Fruit fly (Drosophila melanogaster) whole organism, embryonic: ENCODE measurements around the gene CG33483.

ENCODE experiments used
- Atf6 ChIP-seq: fragments of 200-800 bp; sonication (Bioruptor generic); IDR thresholded peaks from 2 replicates; pipeline ENCODE4 v1.3.6; 2022; ENCODE audit warnings: missing biosample characterization, missing genetic modification characterization
- CG10147 ChIP-seq: fragments of 200-800 bp; sonication (Bioruptor generic); optimal IDR thresholded peaks from 2 replicates; lab custom pipeline; 2019; ENCODE audit warnings: missing biosample characterization, mild to moderate bottlenecking, missing genetic modification characterization, moderate library complexity
- CG10267 ChIP-seq: fragments of 200-800 bp; sonication (Bioruptor generic); optimal IDR thresholded peaks from 2 replicates; lab custom pipeline; 2018; ENCODE audit warnings: missing biosample characterization, mild to moderate bottlenecking, missing genetic modification characterization, moderate library complexity
- CG11398 ChIP-seq: fragments of 200-800 bp; sonication (Bioruptor generic); optimal IDR thresholded peaks from 2 replicates; lab custom pipeline; 2016; ENCODE audit warnings: missing biosample characterization, missing genetic modification characterization
- CG11560 ChIP-seq: fragments of 200-800 bp; sonication (Bioruptor generic); IDR thresholded peaks from 3 replicates; pipeline ENCODE4 v1.3.6; 2022; ENCODE audit warnings: missing biosample characterization, missing genetic modification characterization
- CG11695 ChIP-seq: fragments of 200-800 bp; sonication (Bioruptor generic); IDR thresholded peaks from 3 replicates; pipeline ENCODE4 v1.3.6; 2022; ENCODE audit warnings: missing biosample characterization, missing genetic modification characterization
- CG12299 ChIP-seq: fragments of 200-800 bp; sonication (Bioruptor generic); optimal IDR thresholded peaks from 2 replicates; lab custom pipeline; 2018; ENCODE audit warnings: missing biosample characterization, mild to moderate bottlenecking, missing genetic modification characterization
- CG13287 ChIP-seq: fragments of 200-800 bp; sonication (Bioruptor generic); IDR thresholded peaks from 2 replicates; pipeline ENCODE4 v1.3.6; 2022; ENCODE audit warnings: missing biosample characterization, missing genetic modification characterization; ENCODE audit not compliant: partially characterized antibody
- CG13624 ChIP-seq: fragments of 200-800 bp; sonication (Bioruptor generic); optimal IDR thresholded peaks from 2 replicates; lab custom pipeline; 2016; ENCODE audit warnings: missing biosample characterization, missing genetic modification characterization
- CG13894 ChIP-seq: fragments of 200-800 bp; sonication (Bioruptor generic); optimal IDR thresholded peaks from 3 replicates; lab custom pipeline; 2018; ENCODE audit warnings: missing biosample characterization, mild to moderate bottlenecking, missing genetic modification characterization, moderate library complexity
- CG17385 ChIP-seq: fragments of 200-800 bp; sonication (Bioruptor generic); optimal IDR thresholded peaks from 3 replicates; lab custom pipeline; 2018; ENCODE audit warnings: missing biosample characterization, mild to moderate bottlenecking, missing genetic modification characterization
- CG18262 ChIP-seq: fragments of 200-800 bp; optimal IDR thresholded peaks from 3 replicates; lab custom pipeline; 2019; ENCODE audit warnings: missing biosample characterization, mild to moderate bottlenecking, missing genetic modification characterization, moderate library complexity
- CG33557 ChIP-seq: fragments of 200-800 bp; sonication (Bioruptor generic); optimal IDR thresholded peaks from 2 replicates; lab custom pipeline; 2019; ENCODE audit warnings: missing biosample characterization, mild to moderate bottlenecking, missing genetic modification characterization, moderate library complexity
- CG6254 ChIP-seq: fragments of 200-800 bp; sonication (Bioruptor generic); optimal IDR thresholded peaks from 3 replicates; lab custom pipeline; 2017; ENCODE audit warnings: mild to moderate bottlenecking, missing biosample characterization, missing genetic modification reagents, missing genetic modification characterization
- CG7839 ChIP-seq: fragments of 200-800 bp; sonication (Bioruptor generic); optimal IDR thresholded peaks from 3 replicates; lab custom pipeline; 2018; ENCODE audit warnings: missing biosample characterization, mild to moderate bottlenecking, missing genetic modification characterization, moderate library complexity
- CG7963 ChIP-seq: fragments of 200-800 bp; sonication (Bioruptor generic); IDR thresholded peaks from 3 replicates; pipeline ENCODE4 v1.3.6; 2022; ENCODE audit warnings: missing biosample characterization, missing genetic modification characterization; ENCODE audit not compliant: partially characterized antibody
- CG9797 ChIP-seq: fragments of 200-800 bp; sonication (Bioruptor generic); optimal IDR thresholded peaks from 3 replicates; lab custom pipeline; 2018; ENCODE audit warnings: missing biosample characterization, mild to moderate bottlenecking, missing genetic modification characterization
- CG9817 ChIP-seq: fragments of 200-800 bp; sonication (Bioruptor generic); optimal IDR thresholded peaks from 2 replicates; lab custom pipeline; 2018; ENCODE audit warnings: missing biosample characterization, mild to moderate bottlenecking, missing genetic modification characterization, moderate library complexity
- CTCF ChIP-seq: fragments of 200-800 bp; sonication (Bioruptor generic); optimal IDR thresholded peaks from 2 replicates; lab custom pipeline; 2017; ENCODE audit warnings: missing biosample characterization, mild to moderate bottlenecking, missing genetic modification characterization, moderate library complexity
- CoRest ChIP-seq: fragments of 200-800 bp; sonication (Bioruptor generic); optimal IDR thresholded peaks from 3 replicates; lab custom pipeline; 2018; ENCODE audit warnings: missing biosample characterization, mild to moderate bottlenecking, missing genetic modification characterization, moderate library complexity
- Dek ChIP-seq: fragments of 200-800 bp; sonication (Bioruptor generic); optimal IDR thresholded peaks from 3 replicates; lab custom pipeline; 2019; ENCODE audit warnings: missing biosample characterization, mild to moderate bottlenecking, missing genetic modification characterization, moderate library complexity
- Doc3 ChIP-seq: fragments of 200-800 bp; sonication (Bioruptor generic); IDR thresholded peaks from 3 replicates; pipeline ENCODE4 v1.3.6; 2022; ENCODE audit warnings: missing biosample characterization, missing genetic modification characterization; ENCODE audit not compliant: partially characterized antibody
- Hmr ChIP-seq: fragments of 200-800 bp; sonication (Bioruptor generic); optimal IDR thresholded peaks from 3 replicates; lab custom pipeline; 2017; ENCODE audit warnings: mild to moderate bottlenecking, missing biosample characterization, missing genetic modification reagents, missing genetic modification characterization
- Hsf ChIP-seq: fragments of 200-800 bp; sonication (Bioruptor generic); optimal IDR thresholded peaks from 3 replicates; lab custom pipeline; 2016; ENCODE audit warnings: missing biosample characterization, missing genetic modification characterization
- Med ChIP-seq: fragments of 200-800 bp; sonication (Bioruptor generic); peaks from one replicate; lab custom pipeline; 2016; ENCODE audit warnings: missing biosample characterization, missing genetic modification characterization, mild to moderate bottlenecking, inconsistent platforms, moderate library complexity
- NC2α ChIP-seq: fragments of 200-800 bp; sonication (Bioruptor generic); optimal IDR thresholded peaks from 2 replicates; lab custom pipeline; 2016; ENCODE audit warnings: missing biosample characterization, missing genetic modification characterization
- Optix ChIP-seq: fragments of 200-800 bp; sonication (Bioruptor generic); IDR thresholded peaks from 3 replicates; pipeline ENCODE4 v1.3.6; 2022; ENCODE audit warnings: missing biosample characterization, missing genetic modification characterization
- Ravus ChIP-seq: fragments of 200-800 bp; sonication (Bioruptor generic); IDR thresholded peaks from 2 replicates; pipeline ENCODE4 v1.3.6; 2022; ENCODE audit warnings: missing biosample characterization, missing genetic modification characterization
- Scr ChIP-seq: fragments of 200-800 bp; sonication (Bioruptor generic); IDR thresholded peaks from 2 replicates; pipeline ENCODE4 v1.3.6; 2022; ENCODE audit warnings: missing biosample characterization, missing genetic modification characterization; ENCODE audit not compliant: partially characterized antibody
- Sin3A ChIP-seq: fragments of >200 bp; optimal IDR thresholded peaks from 2 replicates; lab custom pipeline; 2018
- Sox100B ChIP-seq: fragments of 200-800 bp; sonication (Bioruptor generic); optimal IDR thresholded peaks from 3 replicates; lab custom pipeline; 2018; ENCODE audit warnings: missing biosample characterization, mild to moderate bottlenecking, missing genetic modification characterization
- Sry-δ ChIP-seq: fragments of 200-800 bp; sonication (Bioruptor generic); optimal IDR thresholded peaks from 2 replicates; lab custom pipeline; 2016; ENCODE audit warnings: missing biosample characterization, missing genetic modification characterization
- Xbp1 ChIP-seq: fragments of 200-800 bp; sonication (Bioruptor generic); optimal IDR thresholded peaks from 3 replicates; lab custom pipeline; 2016; ENCODE audit warnings: missing biosample characterization, mild to moderate bottlenecking, missing genetic modification characterization
- Xrp1 ChIP-seq: fragments of 200-800 bp; sonication (Bioruptor generic); IDR thresholded peaks from 2 replicates; pipeline ENCODE4 v1.3.6; 2022; ENCODE audit warnings: missing biosample characterization, missing genetic modification characterization
- ash1 ChIP-seq: fragments of 200-800 bp; sonication (Bioruptor generic); optimal IDR thresholded peaks from 2 replicates; lab custom pipeline; 2018; ENCODE audit warnings: missing biosample characterization, mild to moderate bottlenecking, missing genetic modification characterization
- caup ChIP-seq: fragments of 200-800 bp; sonication (Bioruptor generic); optimal IDR thresholded peaks from 3 replicates; lab custom pipeline; 2017; ENCODE audit warnings: missing biosample characterization, mild to moderate bottlenecking, missing genetic modification characterization, moderate library complexity; ENCODE audit not compliant: severe bottlenecking
- fd64A ChIP-seq: fragments of 200-800 bp; sonication (Bioruptor generic); optimal IDR thresholded peaks from 3 replicates; lab custom pipeline; 2018; ENCODE audit warnings: missing biosample characterization, mild to moderate bottlenecking, missing genetic modification characterization
- gfzf ChIP-seq: fragments of 200-800 bp; sonication (Bioruptor generic); optimal IDR thresholded peaks from 2 replicates; lab custom pipeline; 2016; ENCODE audit warnings: missing biosample characterization, mild to moderate bottlenecking, missing genetic modification characterization, moderate library complexity
- ham ChIP-seq: fragments of 200-800 bp; sonication (Bioruptor generic); IDR thresholded peaks from 2 replicates; pipeline ENCODE4 v1.3.6; 2022; ENCODE audit warnings: missing biosample characterization, missing genetic modification characterization
- hb ChIP-seq: fragments of 200-800 bp; sonication (Bioruptor generic); IDR thresholded peaks from 3 replicates; pipeline ENCODE4 v1.3.6; 2022; ENCODE audit warnings: missing biosample characterization, missing genetic modification characterization; ENCODE audit not compliant: partially characterized antibody
- insv ChIP-seq, 2 experiments: fragments of 200-800 bp; sonication (Bioruptor generic); optimal IDR thresholded peaks; 3 replicates each; lab custom pipeline; 2016 to 2018; ENCODE audit warnings: missing biosample characterization in 2 of 2, missing genetic modification characterization in 2 of 2
- lab ChIP-seq: fragments of 200-800 bp; sonication (Bioruptor generic); optimal IDR thresholded peaks from 3 replicates; lab custom pipeline; 2017; ENCODE audit warnings: missing biosample characterization, missing genetic modification characterization, mild to moderate bottlenecking, moderate library complexity, missing genetic modification reagents
- lmd ChIP-seq: fragments of 200-800 bp; sonication (Bioruptor generic); IDR thresholded peaks from 2 replicates; pipeline ENCODE4 v1.3.6; 2022; ENCODE audit warnings: missing biosample characterization, missing genetic modification characterization
- mam ChIP-seq: fragments of 200-800 bp; sonication (Bioruptor generic); optimal IDR thresholded peaks from 3 replicates; lab custom pipeline; 2016; ENCODE audit warnings: missing biosample characterization, missing genetic modification characterization
- row ChIP-seq: fragments of 200-800 bp; sonication (Bioruptor generic); IDR thresholded peaks from 3 replicates; pipeline ENCODE4 v1.3.6; 2022; ENCODE audit warnings: missing biosample characterization, missing genetic modification characterization
- stwl ChIP-seq: fragments of 200-800 bp; sonication (Bioruptor generic); optimal IDR thresholded peaks from 3 replicates; lab custom pipeline; 2018; ENCODE audit warnings: missing biosample characterization, mild to moderate bottlenecking, missing genetic modification characterization, moderate library complexity
- sug ChIP-seq: fragments of 200-800 bp; optimal IDR thresholded peaks from 2 replicates; lab custom pipeline; 2019; ENCODE audit warnings: missing biosample characterization, mild to moderate bottlenecking, missing genetic modification characterization, moderate library complexity
- tna ChIP-seq: fragments of 200-800 bp; sonication (Bioruptor generic); IDR thresholded peaks from 2 replicates; pipeline ENCODE4 v1.3.6; 2022; ENCODE audit warnings: missing biosample characterization, missing genetic modification characterization; ENCODE audit not compliant: partially characterized antibody
- ttk ChIP-seq: fragments of 200-800 bp; sonication (Bioruptor generic); IDR thresholded peaks from 2 replicates; pipeline ENCODE4 v2.1.2; 2022; ENCODE audit warnings: missing biosample characterization, missing genetic modification characterization

CG33483 gene

DNA sequence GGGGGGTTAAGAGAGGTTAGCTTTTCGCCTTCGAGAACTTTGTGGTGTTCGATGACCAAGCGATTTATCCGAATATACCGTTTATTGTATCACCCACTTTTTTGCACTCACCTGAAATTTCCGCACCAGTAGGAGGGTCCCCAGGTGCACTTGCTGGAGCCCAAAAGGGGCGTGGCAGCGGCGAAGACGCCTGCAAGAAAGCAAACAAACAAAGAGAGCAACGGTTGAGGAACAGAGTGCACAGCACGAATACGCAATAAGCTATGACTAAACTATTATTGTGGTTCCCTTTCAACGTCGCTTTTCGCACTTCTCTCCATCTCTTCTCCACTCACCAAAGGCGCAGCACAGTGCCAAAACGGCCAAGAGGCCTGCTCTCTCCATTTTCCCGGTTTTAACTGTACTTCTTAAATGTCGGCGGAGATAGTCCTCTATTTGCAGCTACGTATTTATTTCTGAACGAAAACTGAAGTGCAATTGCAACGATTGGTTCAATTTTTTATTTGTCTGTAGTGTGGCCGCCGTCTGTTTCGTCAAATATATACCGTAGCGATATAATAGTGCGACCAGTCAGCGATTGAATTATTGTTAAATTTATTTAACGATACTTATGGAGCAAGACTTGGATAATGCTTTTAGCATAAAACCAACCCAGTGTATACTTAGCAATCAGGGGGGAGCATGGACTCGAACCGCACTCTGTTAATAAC, 13.3 kb downstream of the CG33483 start, which contains the start of gene Sap-r (continued):
- TF ChIP-seq fd64A (GFP tag; lab: Kevin White, UChicago) (no peak), caup (GFP tag; lab: Kevin White, UChicago) (no peak), Hmr (peak; percentile 81), CG10147 (GFP tag; lab: Kevin White, UChicago) (peak; percentile 23), CoRest (tag; lab: Kevin White, UChicago) (peak; percentile 43), CTCF (GFP tag; lab: Kevin White, UChicago) (peak; percentile 77), Dek (tag; lab: Kevin White, UChicago) (peak; percentile 30), lmd (GFP tag; lab: Robert Waterston, UW) (no peak), CG13624 (GFP tag; lab: Kevin White, UChicago) (peak; percentile 36), CG18262 (tag; lab: Kevin White, UChicago) (no peak), CG6254 (GFP tag; lab: Kevin White, UChicago) (no peak), Xrp1 (GFP tag; lab: Robert Waterston, UW) (no peak), insv (GFP tag; optimal IDR thresholded peaks at IDR 0.05; lab: Kevin White, UChicago) (peak in 1 of 2 experiments; percentile 46), Xbp1 (GFP tag; lab: Kevin White, UChicago) (peak; percentile 29), CG11398 (GFP tag; lab: Kevin White, UChicago) (no peak), row (GFP tag; lab: Robert Waterston, UW) (peak; percentile 31; the same call in 1 of the 3 replicates), Optix (GFP tag; lab: Robert Waterston, UW) (no peak), tna (peak; percentile 41), ham (GFP tag; lab: Robert Waterston, UW) (no peak), Med (GFP tag; lab: Kevin White, UChicago) (peak; percentile 91), Sin3A (lab: Kevin White, UChicago) (peak; percentile 19), gfzf (peak; percentile 99), CG7839 (tag; lab: Kevin White, UChicago) (peak; percentile 2), CG33557 (GFP tag; lab: Kevin White, UChicago) (peak; percentile 19), CG13287 (GFP tag; lab: Robert Waterston, UW) (peak; percentile 92), ttk (GFP tag; lab: Robert Waterston, UW) (no peak), CG12299 (tag; lab: Kevin White, UChicago) (peak; percentile 34), Scr (GFP tag; lab: Robert Waterston, UW) (peak; percentile 72), NC2α (GFP tag; lab: Kevin White, UChicago) (no peak), CG7963 (peak; percentile 17; the same call in 1 of the 3 replicates), CG13894 (tag; lab: Kevin White, UChicago) (peak; percentile 52), Hsf (GFP tag; lab: Kevin White, UChicago) (peak; percentile 7), hb (GFP tag; lab: Robert Waterston, UW) (peak; percentile 68; the same call in 2 of the 3 replicates), Doc3 (GFP tag; lab: Robert Waterston, UW) (no peak; the same call in 2 of the 3 replicates), mam (GFP tag; lab: Kevin White, UChicago) (peak; percentile 5), CG10267 (tag; lab: Kevin White, UChicago) (peak; percentile 59), lab (GFP tag; lab: Kevin White, UChicago) (peak; percentile 35), CG9817 (tag; lab: Kevin White, UChicago) (no peak), CG9797 (peak; percentile 97), sug (tag; lab: Kevin White, UChicago) (peak; percentile 40), CG17385 (GFP tag; lab: Kevin White, UChicago) (no peak), CG11695 (GFP tag; lab: Robert Waterston, UW) (no peak), CG11560 (tag; lab: Robert Waterston, UW) (peak; percentile 77; the same call in 2 of the 3 replicates), Atf6 (GFP tag; lab: Robert Waterston, UW) (0 out of 2 replicates have a peak, but pooled peaks have one; percentile 21), ash1 (GFP tag; lab: Kevin White, UChicago) (no peak), Sry-δ (GFP tag; lab: Kevin White, UChicago) (peak; percentile 77), stwl (tag; lab: Kevin White, UChicago) (peak; percentile 91), Ravus (no peak), Sox100B (GFP tag; lab: Kevin White, UChicago) (no peak)
